Fruit fly (Drosophila melanogaster) whole organism, embryonic: ENCODE measurements around the gene CG8925.

Experiments used
- Blimp-1 ChIP-seq: fragments of 200-800 bp; sonication (Bioruptor generic); optimal IDR thresholded peaks from 3 replicates; lab custom pipeline; 2018; ENCODE audit warnings: missing biosample characterization, missing genetic modification characterization, mild to moderate bottlenecking, moderate library complexity, missing genetic modification reagents
- BtbVII ChIP-seq: fragments of 200-800 bp; sonication (Bioruptor generic); optimal IDR thresholded peaks from 3 replicates; lab custom pipeline; 2017; ENCODE audit warnings: missing biosample characterization, mild to moderate bottlenecking, missing genetic modification characterization
- CG1024 ChIP-seq: fragments of 200-800 bp; sonication (Bioruptor generic); IDR thresholded peaks from 2 replicates; pipeline ENCODE4 v1.3.6; 2022; ENCODE audit warnings: missing biosample characterization, missing genetic modification characterization
- CG10274 ChIP-seq: fragments of 200-800 bp; sonication (Bioruptor generic); optimal IDR thresholded peaks from 3 replicates; lab custom pipeline; 2017; ENCODE audit warnings: missing biosample characterization, mild to moderate bottlenecking, missing genetic modification characterization
- CG10366 ChIP-seq: fragments of 200-800 bp; sonication (Bioruptor generic); IDR thresholded peaks from 2 replicates; pipeline ENCODE4 v1.3.6; 2022; ENCODE audit warnings: missing biosample characterization, missing genetic modification characterization
- CG10979 ChIP-seq: fragments of 200-800 bp; sonication (Bioruptor generic); optimal IDR thresholded peaks from 2 replicates; lab custom pipeline; 2018; ENCODE audit warnings: missing biosample characterization, mild to moderate bottlenecking, missing genetic modification characterization, moderate library complexity
- CG11456 ChIP-seq: fragments of 200-800 bp; sonication (Bioruptor generic); IDR thresholded peaks from 3 replicates; pipeline ENCODE4 v1.3.6; 2022; ENCODE audit warnings: missing biosample characterization, missing genetic modification characterization
- CG11696 ChIP-seq: fragments of 200-800 bp; sonication (Bioruptor generic); IDR thresholded peaks from 2 replicates; pipeline ENCODE4 v1.3.6; 2022; ENCODE audit warnings: missing biosample characterization, missing genetic modification characterization
- CG14965 ChIP-seq: fragments of 200-800 bp; sonication (Bioruptor generic); optimal IDR thresholded peaks from 2 replicates; lab custom pipeline; 2016; ENCODE audit warnings: missing biosample characterization, missing genetic modification characterization, borderline replicate concordance
- CG15514 ChIP-seq: fragments of 200-800 bp; sonication (Bioruptor generic); optimal IDR thresholded peaks from 3 replicates; lab custom pipeline; 2017; ENCODE audit warnings: missing biosample characterization, missing genetic modification characterization, mild to moderate bottlenecking, moderate library complexity, missing genetic modification reagents
- CG15601 ChIP-seq: fragments of 200-800 bp; sonication (Bioruptor generic); optimal IDR thresholded peaks from 3 replicates; lab custom pipeline; 2019; ENCODE audit warnings: missing biosample characterization, mild to moderate bottlenecking, missing genetic modification characterization, moderate library complexity
- CG17829 ChIP-seq: fragments of 200-800 bp; optimal IDR thresholded peaks from 2 replicates; lab custom pipeline; 2019; ENCODE audit warnings: missing biosample characterization, mild to moderate bottlenecking, missing genetic modification characterization, moderate library complexity
- CG1792 ChIP-seq: fragments of 200-800 bp; sonication (Bioruptor generic); optimal IDR thresholded peaks from 2 replicates; lab custom pipeline; 2016; ENCODE audit warnings: missing biosample characterization, missing genetic modification characterization
- CG2129 ChIP-seq: fragments of 200-800 bp; sonication (Bioruptor generic); IDR thresholded peaks from 2 replicates; pipeline ENCODE4 v1.3.6; 2022; ENCODE audit warnings: missing biosample characterization, missing genetic modification characterization; ENCODE audit not compliant: partially characterized antibody
- CG2199 ChIP-seq: fragments of 200-800 bp; sonication (Bioruptor generic); IDR thresholded peaks from 3 replicates; pipeline ENCODE4 v1.3.6; 2022; ENCODE audit warnings: missing biosample characterization, missing genetic modification characterization
- CG31441 ChIP-seq: fragments of 200-800 bp; sonication (Bioruptor generic); IDR thresholded peaks from 2 replicates; pipeline ENCODE4 v1.3.6; 2022; ENCODE audit warnings: missing biosample characterization, missing genetic modification characterization
- CG33213 ChIP-seq: fragments of 200-800 bp; sonication (Bioruptor generic); optimal IDR thresholded peaks from 3 replicates; lab custom pipeline; 2016; ENCODE audit warnings: missing biosample characterization, missing genetic modification characterization
- CG3726 ChIP-seq: fragments of 200-800 bp; sonication (Bioruptor generic); IDR thresholded peaks from 3 replicates; pipeline ENCODE4, ENCODE4 v1.3.6; 2022; ENCODE audit warnings: missing biosample characterization, missing genetic modification characterization
- CG4360 ChIP-seq: fragments of 200-800 bp; sonication (Bioruptor generic); IDR thresholded peaks from 2 replicates; pipeline ENCODE4 v1.3.6; 2022; ENCODE audit warnings: missing biosample characterization, missing genetic modification characterization
- CG6854 ChIP-seq: fragments of 200-800 bp; sonication (Bioruptor generic); optimal IDR thresholded peaks from 3 replicates; lab custom pipeline; 2017; ENCODE audit warnings: missing biosample characterization, mild to moderate bottlenecking, missing genetic modification characterization
- CG7987 ChIP-seq: fragments of 200-800 bp; sonication (Bioruptor generic); optimal IDR thresholded peaks from 2 replicates; lab custom pipeline; 2018; ENCODE audit warnings: missing biosample characterization, mild to moderate bottlenecking, missing genetic modification characterization, moderate library complexity
- CG9727 ChIP-seq: fragments of 200-800 bp; sonication (Bioruptor generic); optimal IDR thresholded peaks from 3 replicates; lab custom pipeline; 2017; ENCODE audit warnings: missing biosample characterization, mild to moderate bottlenecking, missing genetic modification characterization
- Dfd ChIP-seq, 2 experiments: fragments of >200 bp; optimal IDR thresholded peaks; 2 replicates each; lab custom pipeline; 2017; ENCODE audit warnings: missing biosample characterization in 2 of 2, missing genetic modification characterization in 2 of 2
- Dp ChIP-seq: fragments of 200-800 bp; sonication (Bioruptor generic); optimal IDR thresholded peaks from 2 replicates; lab custom pipeline; 2018; ENCODE audit warnings: missing biosample characterization, mild to moderate bottlenecking, missing genetic modification characterization, moderate library complexity
- Elba2 ChIP-seq: fragments of 200-800 bp; sonication (Bioruptor generic); optimal IDR thresholded peaks from 3 replicates; lab custom pipeline; 2016; ENCODE audit warnings: missing biosample characterization, missing genetic modification characterization
- Gug ChIP-seq: fragments of 200-800 bp; sonication (Bioruptor generic); IDR thresholded peaks from 4 replicates; pipeline ENCODE4 v1.3.6; 2022; ENCODE audit warnings: missing biosample characterization, missing genetic modification characterization
- Hmr ChIP-seq: fragments of 200-800 bp; sonication (Bioruptor generic); optimal IDR thresholded peaks from 3 replicates; lab custom pipeline; 2017; ENCODE audit warnings: mild to moderate bottlenecking, missing biosample characterization, missing genetic modification reagents, missing genetic modification characterization
- Hmx ChIP-seq: fragments of 200-800 bp; sonication (Bioruptor generic); optimal IDR thresholded peaks from 2 replicates; lab custom pipeline; 2016; ENCODE audit warnings: missing biosample characterization, missing genetic modification characterization
- Jarid2 ChIP-seq: fragments of 200-800 bp; sonication (Bioruptor generic); optimal IDR thresholded peaks from 3 replicates; lab custom pipeline; 2017; ENCODE audit warnings: mild to moderate bottlenecking, missing biosample characterization, missing genetic modification reagents, missing genetic modification characterization
- Myb ChIP-seq: fragments of 200-800 bp; sonication (Bioruptor generic); optimal IDR thresholded peaks from 2 replicates; lab custom pipeline; 2016; ENCODE audit warnings: missing biosample characterization, missing genetic modification characterization
- Neu2 ChIP-seq: fragments of 200-800 bp; sonication (Bioruptor generic); optimal IDR thresholded peaks from 3 replicates; lab custom pipeline; 2016; ENCODE audit warnings: missing biosample characterization, missing genetic modification characterization, borderline replicate concordance
- Ravus ChIP-seq: fragments of 200-800 bp; sonication (Bioruptor generic); IDR thresholded peaks from 2 replicates; pipeline ENCODE4 v1.3.6; 2022; ENCODE audit warnings: missing biosample characterization, missing genetic modification characterization
- Side ChIP-seq: fragments of 200-800 bp; sonication (Bioruptor generic); optimal IDR thresholded peaks from 2 replicates; lab custom pipeline; 2016; ENCODE audit warnings: missing biosample characterization, missing genetic modification characterization
- Ssrp ChIP-seq: fragments of 200-800 bp; sonication (Bioruptor generic); optimal IDR thresholded peaks from 2 replicates; lab custom pipeline; 2018; ENCODE audit warnings: missing biosample characterization, mild to moderate bottlenecking, missing genetic modification characterization, moderate library complexity
- ac ChIP-seq: fragments of 200-800 bp; sonication (Bioruptor generic); optimal IDR thresholded peaks from 3 replicates; lab custom pipeline; 2017; ENCODE audit warnings: missing biosample characterization, mild to moderate bottlenecking, missing genetic modification characterization
- bcd ChIP-seq: fragments of 200-800 bp; sonication (Bioruptor generic); optimal IDR thresholded peaks from 2 replicates; lab custom pipeline; 2017; ENCODE audit warnings: missing biosample characterization, mild to moderate bottlenecking, missing genetic modification characterization
- bsh ChIP-seq, 2 experiments: fragments of 200-800 bp; sonication (Bioruptor generic); optimal IDR thresholded peaks; 2 replicates each; lab custom pipeline; 2017 to 2018; ENCODE audit warnings: mild to moderate bottlenecking in 2 of 2, missing biosample characterization in 2 of 2, missing genetic modification characterization in 2 of 2, moderate library complexity in 1 of 2
- cato ChIP-seq: fragments of 200-800 bp; sonication (Bioruptor generic); optimal IDR thresholded peaks from 2 replicates; lab custom pipeline; 2016; ENCODE audit warnings: missing biosample characterization, missing genetic modification characterization, borderline replicate concordance
- dysf ChIP-seq: fragments of 200-800 bp; sonication (Bioruptor generic); IDR thresholded peaks from 3 replicates; pipeline ENCODE4 v1.3.6; 2022; ENCODE audit warnings: missing biosample characterization, missing genetic modification characterization
- ewg ChIP-seq: fragments of 200-800 bp; sonication (Bioruptor generic); optimal IDR thresholded peaks from 3 replicates; lab custom pipeline; 2017; ENCODE audit warnings: mild to moderate bottlenecking, missing biosample characterization, missing genetic modification reagents, missing genetic modification characterization
- gcm ChIP-seq: fragments of 200-800 bp; sonication (Bioruptor generic); optimal IDR thresholded peaks from 2 replicates; lab custom pipeline; 2019; ENCODE audit warnings: missing biosample characterization, mild to moderate bottlenecking, missing genetic modification characterization, moderate library complexity
- gsb-n ChIP-seq: fragments of 200-800 bp; sonication (Bioruptor generic); optimal IDR thresholded peaks from 3 replicates; lab custom pipeline; 2018; ENCODE audit warnings: missing biosample characterization, mild to moderate bottlenecking, missing genetic modification characterization
- mld ChIP-seq: fragments of 200-800 bp; sonication (Bioruptor generic); IDR thresholded peaks from 3 replicates; pipeline ENCODE4 v1.3.6; 2022; ENCODE audit warnings: missing biosample characterization, missing genetic modification characterization; ENCODE audit not compliant: partially characterized antibody
- pan ChIP-seq, 4 experiments: fragments of >200 bp in 3 of 4; fragments of 200-800 bp in 1 of 4; sonication (Bioruptor generic) in 1 of 4; optimal IDR thresholded peaks in 3 of 4; IDR thresholded peaks in 1 of 4; 2 replicates each; pipeline versions ENCODE4 v1.3.6 to Lab custom; 2017 to 2022; ENCODE audit warnings: missing biosample characterization in 2 of 4, missing genetic modification characterization in 2 of 4, mixed read lengths in 1 of 4
- pfk ChIP-seq: fragments of 200-800 bp; sonication (Bioruptor generic); optimal IDR thresholded peaks from 2 replicates; lab custom pipeline; 2018; ENCODE audit warnings: missing biosample characterization, mild to moderate bottlenecking, missing genetic modification characterization, moderate library complexity
- sna ChIP-seq: fragments of 200-800 bp; sonication (Bioruptor generic); IDR thresholded peaks from 2 replicates; pipeline ENCODE4 v1.3.6; 2022; ENCODE audit warnings: missing biosample characterization, missing genetic modification characterization; ENCODE audit not compliant: partially characterized antibody
- ttk ChIP-seq: fragments of 200-800 bp; sonication (Bioruptor generic); IDR thresholded peaks from 2 replicates; pipeline ENCODE4 v2.1.2; 2022; ENCODE audit warnings: missing biosample characterization, missing genetic modification characterization
- tx ChIP-seq: fragments of 200-800 bp; sonication (Bioruptor generic); optimal IDR thresholded peaks from 2 replicates; lab custom pipeline; 2016; ENCODE audit warnings: missing biosample characterization, missing genetic modification characterization
- zfh2 ChIP-seq: fragments of 200-800 bp; sonication (Bioruptor generic); optimal IDR thresholded peaks from 2 replicates; lab custom pipeline; 2016; ENCODE audit warnings: missing biosample characterization, missing genetic modification characterization

Gene CG8925

DNA sequence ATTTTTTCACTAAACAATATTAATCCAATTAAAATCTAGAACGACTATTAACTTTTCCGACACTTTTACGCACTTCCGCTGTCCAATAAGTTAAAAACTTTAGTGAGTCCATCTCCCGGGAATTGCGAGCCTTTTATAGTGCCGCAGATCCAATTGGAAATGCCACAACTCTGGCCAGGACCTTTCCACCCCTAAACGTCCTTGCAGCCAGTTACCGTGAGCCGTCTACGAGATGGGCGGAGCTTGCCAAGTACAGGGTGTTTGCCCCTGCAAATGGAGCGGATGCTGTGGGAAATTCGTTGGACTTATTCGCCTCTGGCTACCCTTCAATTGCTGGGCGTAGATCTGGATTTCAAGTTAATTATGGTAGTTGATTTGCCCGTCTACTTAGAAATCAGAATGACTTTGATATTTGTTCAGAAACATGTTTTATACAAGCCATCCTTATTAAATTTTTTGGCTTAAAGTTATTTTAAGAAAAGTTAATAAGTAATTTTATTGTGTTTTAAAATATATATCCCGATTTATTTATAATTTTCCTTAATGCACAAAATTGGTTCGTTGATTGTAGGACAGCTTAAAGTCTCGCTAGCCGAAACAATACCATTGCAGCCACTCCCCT is 20.4 kb upstream of the CG8925 start, which contains the start of gene Fer2 (continued):
- TF ChIP-seq Jarid2 (GFP tag; lab: Kevin White, UChicago): no peak
- TF ChIP-seq Neu2: no peak
- TF ChIP-seq bsh (GFP tag; optimal IDR thresholded peaks at IDR 0.05; lab: Kevin White, UChicago): no peak
- TF ChIP-seq pan (optimal IDR thresholded peaks at IDR 0.05; lab: Kevin White, UChicago): no peak
- no peak for TF ChIP-seq pan (GFP tag; optimal IDR thresholded peaks at IDR 0.05 in 1 of 2, IDR thresholded peaks at IDR 0.05 in 1 of 2)
- TF ChIP-seq tx (GFP tag; lab: Kevin White, UChicago): no peak
- no peak for TF ChIP-seq CG1024
- no peak for TF ChIP-seq CG4360 (GFP tag; lab: Robert Waterston, UW)
- peak; percentile 12 for TF ChIP-seq BtbVII (GFP tag; lab: Kevin White, UChicago)
- no peak for TF ChIP-seq CG11696 (GFP tag; lab: Robert Waterston, UW)
- no peak for TF ChIP-seq CG1792 (GFP tag; lab: Kevin White, UChicago)
- TF ChIP-seq Dp (GFP tag; lab: Kevin White, UChicago): no peak
- TF ChIP-seq sna (GFP tag; lab: Robert Waterston, UW): no peak
- TF ChIP-seq mld (GFP tag; lab: Robert Waterston, UW): no peak
- TF ChIP-seq Elba2 (GFP tag; lab: Kevin White, UChicago): peak; percentile 61
- TF ChIP-seq CG10366 (GFP tag; lab: Robert Waterston, UW): 0 out of 2 replicates have a peak, but pooled peaks have one; percentile 14
- TF ChIP-seq dysf (GFP tag; lab: Robert Waterston, UW): peak; percentile 58; the same call in 2 of the 3 replicates
- TF ChIP-seq zfh2 (GFP tag; lab: Kevin White, UChicago): no peak
- TF ChIP-seq Dfd (GFP tag; optimal IDR thresholded peaks at IDR 0.05; lab: Kevin White, UChicago): no peak
- TF ChIP-seq Myb (GFP tag; lab: Kevin White, UChicago): no peak
- no peak for TF ChIP-seq CG6854 (GFP tag; lab: Kevin White, UChicago)
- TF ChIP-seq gcm (GFP tag; lab: Kevin White, UChicago): no peak
- TF ChIP-seq CG15514 (GFP tag; lab: Kevin White, UChicago): no peak
- TF ChIP-seq Ravus (GFP tag; lab: Robert Waterston, UW): no peak
- peak; percentile 41 for TF ChIP-seq CG10979 (tag; lab: Kevin White, UChicago)
- no peak for TF ChIP-seq CG15601 (tag; lab: Kevin White, UChicago)
- TF ChIP-seq Hmr (GFP tag; lab: Kevin White, UChicago): no peak
- TF ChIP-seq Ssrp (tag; lab: Kevin White, UChicago): no peak
- TF ChIP-seq CG31441 (GFP tag; lab: Robert Waterston, UW): no peak
- no peak for TF ChIP-seq CG2199
- TF ChIP-seq Blimp-1 (GFP tag; lab: Kevin White, UChicago): no peak
- TF ChIP-seq CG7987 (GFP tag; lab: Kevin White, UChicago): no peak
- no peak for TF ChIP-seq ttk (GFP tag; lab: Robert Waterston, UW)
- TF ChIP-seq cato (GFP tag; lab: Kevin White, UChicago): no peak
- TF ChIP-seq Hmx: no peak
- no peak for TF ChIP-seq CG17829
- TF ChIP-seq pfk: no peak
- no peak for TF ChIP-seq ewg (GFP tag; lab: Kevin White, UChicago)
- TF ChIP-seq CG10274 (GFP tag; lab: Kevin White, UChicago): peak; percentile 91
- TF ChIP-seq bcd (GFP tag; lab: Kevin White, UChicago): peak; percentile 29
- TF ChIP-seq Gug: 0 out of 4 replicates have a peak, but pooled peaks have one; percentile 2
- no peak for TF ChIP-seq CG2129
- no peak for TF ChIP-seq CG33213 (GFP tag; lab: Kevin White, UChicago)
- no peak for TF ChIP-seq CG11456 (GFP tag; lab: Robert Waterston, UW)
- TF ChIP-seq CG3726: no peak
- no peak for TF ChIP-seq Side (GFP tag; lab: Kevin White, UChicago)
- TF ChIP-seq CG14965 (GFP tag; lab: Kevin White, UChicago): no peak
- TF ChIP-seq CG9727: peak; percentile 19
- no peak for TF ChIP-seq ac (GFP tag; lab: Kevin White, UChicago)
- no peak for TF ChIP-seq gsb-n (tag; lab: Kevin White, UChicago)
